Worm (Caenorhabditis elegans): ENCODE data around the gene C44B7.7.

DNA sequence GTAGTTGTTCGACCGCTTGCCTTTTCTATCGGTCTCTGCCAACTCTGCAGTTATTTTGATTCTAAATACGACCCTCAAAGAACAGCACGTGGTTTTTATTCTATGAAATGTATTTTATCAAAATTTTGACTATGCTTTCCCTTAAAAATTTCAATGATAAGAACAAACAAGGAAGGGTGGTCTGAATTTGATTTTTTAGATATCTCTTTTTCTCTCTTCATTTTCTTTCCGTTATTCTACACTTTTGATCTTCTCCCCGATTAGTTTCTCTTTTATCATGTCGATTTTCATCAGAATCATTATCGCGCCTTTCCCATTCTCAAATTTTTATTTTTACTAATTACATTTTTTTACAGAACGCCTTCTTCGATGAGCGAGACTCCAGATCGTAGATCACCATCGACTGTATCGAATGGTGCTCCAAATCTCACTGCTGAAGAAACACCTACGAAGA is 34.9 kb downstream of the C44B7.7 start:
- TF ChIP-seq ceh-82 (tag; optimal IDR thresholded peaks at IDR 0.05), result no peak
- no peak for TF ChIP-seq unc-62 (GFP tag; optimal IDR thresholded peaks at IDR 0.05)
- no peak for TF ChIP-seq nhr-23 (tag; optimal IDR thresholded peaks at IDR 0.05)
- no peak for TF ChIP-seq eor-1 (tag; optimal IDR thresholded peaks at IDR 0.05)

All from whole organism, L3 larva.